Worm (Caenorhabditis elegans) whole organism, mixed stage, embryonic: Measurements from ENCODE around the gene srh-247.

Experiments
- blmp-1 ChIP-seq: fragments of 150-350 bp; optimal IDR thresholded peaks from 2 replicates; lab custom pipeline; 2014; ENCODE audit warnings: missing biosample characterization, missing genetic modification characterization
- drap-1 ChIP-seq: fragments of 200-800 bp; sonication (Bioruptor generic); optimal IDR thresholded peaks from 3 replicates; lab custom pipeline; 2018; ENCODE audit warnings: mild to moderate bottlenecking, missing genetic modification characterization, missing compliant biosample characterization
- elt-3 ChIP-seq: fragments of 150-350 bp; optimal IDR thresholded peaks from 2 replicates; lab custom pipeline; 2014; ENCODE audit warnings: missing biosample characterization, missing genetic modification characterization
- flh-1 ChIP-seq: fragments of 200-800 bp; sonication (Bioruptor generic); optimal IDR thresholded peaks from 2 replicates; lab custom pipeline; 2018; ENCODE audit warnings: mild to moderate bottlenecking, missing genetic modification characterization, moderate library complexity, missing compliant biosample characterization
- lin-13 ChIP-seq: fragments of 150-350 bp; optimal IDR thresholded peaks from 2 replicates; lab custom pipeline; 2014; ENCODE audit warnings: missing biosample characterization, missing genetic modification characterization
- lsy-2 ChIP-seq: fragments of 150-350 bp; optimal IDR thresholded peaks from 2 replicates; lab custom pipeline; 2014; ENCODE audit warnings: missing biosample characterization, missing genetic modification characterization
- nhr-2 ChIP-seq: fragments of 150-350 bp; optimal IDR thresholded peaks from 2 replicates; lab custom pipeline; 2014; ENCODE audit warnings: missing biosample characterization, missing genetic modification characterization
- nhr-237 ChIP-seq: fragments of 150-350 bp; optimal IDR thresholded peaks from 2 replicates; lab custom pipeline; 2014; ENCODE audit warnings: missing biosample characterization, missing genetic modification characterization
- ztf-11 ChIP-seq: fragments of 150-350 bp; optimal IDR thresholded peaks from 2 replicates; lab custom pipeline; 2014; ENCODE audit warnings: missing biosample characterization, missing genetic modification characterization

DNA sequence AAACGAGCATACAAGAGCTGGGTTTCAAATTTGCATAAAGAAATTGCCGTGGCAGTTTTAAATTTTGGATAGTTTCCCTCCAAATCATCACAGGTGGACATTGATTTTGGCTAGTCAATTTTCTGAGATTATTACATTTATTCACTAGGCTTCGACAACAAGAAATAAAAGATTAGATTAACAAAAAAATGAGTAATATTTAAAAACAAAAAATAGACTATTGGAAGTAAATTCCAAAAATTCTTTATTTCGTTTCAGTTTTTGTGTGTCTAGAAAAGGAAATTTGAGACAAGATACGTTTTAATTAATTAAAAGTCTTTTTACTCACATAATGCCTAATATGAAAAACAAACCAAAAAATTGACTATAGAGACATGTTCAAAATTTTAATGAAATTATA is 24.2 kb upstream of the srh-247 start, which contains the start of gene srw-142:
- TF ChIP-seq elt-3 (tag; lab: Kevin White, UChicago) = no peak
- no peak for TF ChIP-seq nhr-2 (tag; lab: Kevin White, UChicago)
- no peak for TF ChIP-seq flh-1
- TF ChIP-seq blmp-1 (tag; lab: Kevin White, UChicago) = no peak
- TF ChIP-seq ztf-11 (tag; lab: Kevin White, UChicago) = no peak
- TF ChIP-seq lsy-2 (tag; lab: Kevin White, UChicago) = no peak
- TF ChIP-seq lin-13 (tag; lab: Kevin White, UChicago) = no peak
- TF ChIP-seq nhr-237 (tag; lab: Kevin White, UChicago) = no peak
- TF ChIP-seq drap-1 (GFP tag; lab: Kevin White, UChicago) = no peak
